Fruit fly (Drosophila melanogaster) whole organism, embryonic: Measurements from ENCODE around the gene CG7519.

Experiments used
- Antp ChIP-seq: fragments of 200-800 bp; sonication (Bioruptor generic); optimal IDR thresholded peaks from 3 replicates; lab custom pipeline; 2016; ENCODE audit warnings: missing biosample characterization, missing genetic modification characterization
- CG10267 ChIP-seq: fragments of 200-800 bp; sonication (Bioruptor generic); optimal IDR thresholded peaks from 2 replicates; lab custom pipeline; 2018; ENCODE audit warnings: missing biosample characterization, mild to moderate bottlenecking, missing genetic modification characterization, moderate library complexity
- CG11456 ChIP-seq: fragments of 200-800 bp; sonication (Bioruptor generic); IDR thresholded peaks from 3 replicates; pipeline ENCODE4 v1.3.6; 2022; ENCODE audit warnings: missing biosample characterization, missing genetic modification characterization
- CG11695 ChIP-seq: fragments of 200-800 bp; sonication (Bioruptor generic); IDR thresholded peaks from 3 replicates; pipeline ENCODE4 v1.3.6; 2022; ENCODE audit warnings: missing biosample characterization, missing genetic modification characterization
- CG12942 ChIP-seq: fragments of 200-800 bp; sonication (Bioruptor generic); optimal IDR thresholded peaks from 3 replicates; lab custom pipeline; 2016; ENCODE audit warnings: missing biosample characterization, missing genetic modification characterization
- CG13775 ChIP-seq: fragments of 200-800 bp; sonication (Bioruptor generic); optimal IDR thresholded peaks from 3 replicates; lab custom pipeline; 2017; ENCODE audit warnings: missing biosample characterization, mild to moderate bottlenecking, missing genetic modification characterization
- CG14965 ChIP-seq: fragments of 200-800 bp; sonication (Bioruptor generic); optimal IDR thresholded peaks from 2 replicates; lab custom pipeline; 2016; ENCODE audit warnings: missing biosample characterization, missing genetic modification characterization, borderline replicate concordance
- CG1603 ChIP-seq: fragments of 200-800 bp; sonication (Bioruptor generic); optimal IDR thresholded peaks from 2 replicates; lab custom pipeline; 2019; ENCODE audit warnings: missing biosample characterization, mild to moderate bottlenecking, missing genetic modification characterization, moderate library complexity
- CG1647 ChIP-seq: fragments of 200-800 bp; sonication (Bioruptor generic); optimal IDR thresholded peaks from 3 replicates; lab custom pipeline; 2016; ENCODE audit warnings: missing biosample characterization, missing genetic modification characterization
- CG31365 ChIP-seq: fragments of 200-800 bp; sonication (Bioruptor generic); optimal IDR thresholded peaks from 2 replicates; lab custom pipeline; 2018; ENCODE audit warnings: missing biosample characterization, mild to moderate bottlenecking, missing genetic modification characterization
- CG3281 ChIP-seq: fragments of 200-800 bp; sonication (Bioruptor generic); optimal IDR thresholded peaks from 3 replicates; lab custom pipeline; 2017; ENCODE audit warnings: missing biosample characterization, mild to moderate bottlenecking, missing genetic modification characterization
- CG3407 ChIP-seq: fragments of 200-800 bp; sonication (Bioruptor generic); optimal IDR thresholded peaks from 2 replicates; lab custom pipeline; 2018; ENCODE audit warnings: missing biosample characterization, mild to moderate bottlenecking, missing genetic modification characterization
- CG34224 ChIP-seq: fragments of 200-800 bp; sonication (Bioruptor generic); IDR thresholded peaks from 3 replicates; pipeline ENCODE4 v1.3.6; 2022; ENCODE audit warnings: missing biosample characterization, missing genetic modification characterization; ENCODE audit not compliant: partially characterized antibody
- CG42726 ChIP-seq: fragments of 200-800 bp; sonication (Bioruptor generic); IDR thresholded peaks from 2 replicates; pipeline ENCODE4 v1.3.6; 2022; ENCODE audit warnings: missing biosample characterization, missing genetic modification characterization; ENCODE audit not compliant: partially characterized antibody
- CG6254 ChIP-seq: fragments of 200-800 bp; sonication (Bioruptor generic); optimal IDR thresholded peaks from 3 replicates; lab custom pipeline; 2017; ENCODE audit warnings: mild to moderate bottlenecking, missing biosample characterization, missing genetic modification reagents, missing genetic modification characterization
- CG7745 ChIP-seq: fragments of 200-800 bp; sonication (Bioruptor generic); optimal IDR thresholded peaks from 2 replicates; lab custom pipeline; 2018; ENCODE audit warnings: missing biosample characterization, mild to moderate bottlenecking, missing genetic modification characterization, moderate library complexity
- CG8089 ChIP-seq: fragments of 200-800 bp; sonication (Bioruptor generic); optimal IDR thresholded peaks from 3 replicates; lab custom pipeline; 2016; ENCODE audit warnings: missing biosample characterization, missing genetic modification characterization
- CG8478 ChIP-seq: fragments of >200 bp; optimal IDR thresholded peaks from 2 replicates; lab custom pipeline; 2018
- CG9932 ChIP-seq: fragments of 200-800 bp; sonication (Bioruptor generic); IDR thresholded peaks from 2 replicates; pipeline ENCODE4 v1.3.6; 2022; ENCODE audit warnings: missing biosample characterization, missing genetic modification characterization
- Camta ChIP-seq: fragments of 200-800 bp; sonication (Bioruptor generic); optimal IDR thresholded peaks from 2 replicates; lab custom pipeline; 2016; ENCODE audit warnings: missing biosample characterization, missing genetic modification characterization
- CrebB ChIP-seq: fragments of 200-800 bp; sonication (Bioruptor generic); optimal IDR thresholded peaks from 3 replicates; lab custom pipeline; 2018; ENCODE audit warnings: missing biosample characterization, mild to moderate bottlenecking, missing genetic modification characterization
- D19B ChIP-seq: fragments of 200-800 bp; sonication (Bioruptor generic); optimal IDR thresholded peaks from 2 replicates; lab custom pipeline; 2017; ENCODE audit warnings: missing biosample characterization, mild to moderate bottlenecking, missing genetic modification characterization
- Fer2 ChIP-seq: fragments of 200-800 bp; sonication (Bioruptor generic); optimal IDR thresholded peaks from 2 replicates; lab custom pipeline; 2018; ENCODE audit warnings: missing biosample characterization, mild to moderate bottlenecking, missing genetic modification characterization, moderate library complexity
- H2.0 ChIP-seq: fragments of 200-800 bp; sonication (Bioruptor generic); IDR thresholded peaks from 2 replicates; pipeline ENCODE4 v1.3.6; 2022; ENCODE audit warnings: missing biosample characterization, missing genetic modification characterization
- Hmx ChIP-seq: fragments of 200-800 bp; sonication (Bioruptor generic); optimal IDR thresholded peaks from 2 replicates; lab custom pipeline; 2016; ENCODE audit warnings: missing biosample characterization, missing genetic modification characterization
- Hsf ChIP-seq: fragments of 200-800 bp; sonication (Bioruptor generic); optimal IDR thresholded peaks from 3 replicates; lab custom pipeline; 2016; ENCODE audit warnings: missing biosample characterization, missing genetic modification characterization
- Med ChIP-seq: fragments of 200-800 bp; sonication (Bioruptor generic); peaks from one replicate; lab custom pipeline; 2016; ENCODE audit warnings: missing biosample characterization, missing genetic modification characterization, mild to moderate bottlenecking, inconsistent platforms, moderate library complexity
- Ptx1 ChIP-seq: fragments of 200-800 bp; sonication (Bioruptor generic); IDR thresholded peaks from 2 replicates; pipeline ENCODE4 v1.3.6; 2022; ENCODE audit warnings: missing biosample characterization, missing genetic modification characterization
- Scr ChIP-seq: fragments of 200-800 bp; sonication (Bioruptor generic); IDR thresholded peaks from 2 replicates; pipeline ENCODE4 v1.3.6; 2022; ENCODE audit warnings: missing biosample characterization, missing genetic modification characterization; ENCODE audit not compliant: partially characterized antibody
- Sox102F ChIP-seq: fragments of 200-800 bp; sonication (Bioruptor generic); optimal IDR thresholded peaks from 2 replicates; lab custom pipeline; 2018; ENCODE audit warnings: missing biosample characterization, mild to moderate bottlenecking, missing genetic modification characterization, moderate library complexity
- Spps ChIP-seq: fragments of 200-800 bp; sonication (Bioruptor generic); optimal IDR thresholded peaks from 2 replicates; lab custom pipeline; 2018; ENCODE audit warnings: missing biosample characterization, mild to moderate bottlenecking, missing genetic modification characterization
- Sry-δ ChIP-seq: fragments of 200-800 bp; sonication (Bioruptor generic); optimal IDR thresholded peaks from 2 replicates; lab custom pipeline; 2016; ENCODE audit warnings: missing biosample characterization, missing genetic modification characterization
- Ssrp ChIP-seq: fragments of 200-800 bp; sonication (Bioruptor generic); optimal IDR thresholded peaks from 2 replicates; lab custom pipeline; 2018; ENCODE audit warnings: missing biosample characterization, mild to moderate bottlenecking, missing genetic modification characterization, moderate library complexity
- Stat92E ChIP-seq, 3 experiments: fragments of >200 bp in 2 of 3; fragments of 200-800 bp in 1 of 3; sonication (Bioruptor generic) in 1 of 3; optimal IDR thresholded peaks; 2 replicates each; lab custom pipeline; 2017 to 2019; ENCODE audit warnings: missing biosample characterization in 3 of 3, missing genetic modification characterization in 3 of 3, mild to moderate bottlenecking in 1 of 3, moderate library complexity in 1 of 3
- al ChIP-seq: fragments of 200-800 bp; sonication (Bioruptor generic); IDR thresholded peaks from 2 replicates; pipeline ENCODE4 v1.3.6; 2022; ENCODE audit warnings: missing biosample characterization, missing genetic modification characterization
- ara ChIP-seq: fragments of 200-800 bp; sonication (Bioruptor generic); IDR thresholded peaks from 2 replicates; pipeline ENCODE4 v1.3.6; 2022; ENCODE audit warnings: missing biosample characterization, missing genetic modification characterization
- ash1 ChIP-seq: fragments of 200-800 bp; sonication (Bioruptor generic); optimal IDR thresholded peaks from 2 replicates; lab custom pipeline; 2018; ENCODE audit warnings: missing biosample characterization, mild to moderate bottlenecking, missing genetic modification characterization
- bcd ChIP-seq: fragments of 200-800 bp; sonication (Bioruptor generic); optimal IDR thresholded peaks from 2 replicates; lab custom pipeline; 2017; ENCODE audit warnings: missing biosample characterization, mild to moderate bottlenecking, missing genetic modification characterization
- cad ChIP-seq: fragments of >200 bp; optimal IDR thresholded peaks from 2 replicates; lab custom pipeline; 2017; ENCODE audit warnings: missing biosample characterization, missing genetic modification characterization
- chinmo ChIP-seq: fragments of 200-800 bp; sonication (Bioruptor generic); IDR thresholded peaks from 4 replicates; pipeline ENCODE4 v1.3.6; 2022; ENCODE audit warnings: missing biosample characterization, missing genetic modification characterization; ENCODE audit not compliant: partially characterized antibody
- dmrt11E ChIP-seq: fragments of 200-800 bp; sonication (Bioruptor generic); optimal IDR thresholded peaks from 3 replicates; lab custom pipeline; 2018; ENCODE audit warnings: missing biosample characterization, mild to moderate bottlenecking, missing genetic modification characterization, moderate library complexity
- gt ChIP-seq: fragments of 200-800 bp; sonication (Bioruptor generic); IDR thresholded peaks from 2 replicates; pipeline ENCODE4 v1.3.6; 2022; ENCODE audit warnings: missing biosample characterization, missing genetic modification characterization
- hth ChIP-seq: fragments of >200 bp; optimal IDR thresholded peaks from 2 replicates; lab custom pipeline; 2017; ENCODE audit warnings: inconsistent platforms
- insv ChIP-seq, 2 experiments: fragments of 200-800 bp; sonication (Bioruptor generic); optimal IDR thresholded peaks; 3 replicates each; lab custom pipeline; 2016 to 2018; ENCODE audit warnings: missing biosample characterization in 2 of 2, missing genetic modification characterization in 2 of 2
- kay ChIP-seq: fragments of 200-800 bp; sonication (Bioruptor generic); optimal IDR thresholded peaks from 2 replicates; lab custom pipeline; 2016; ENCODE audit warnings: missing biosample characterization, missing genetic modification characterization
- knrl ChIP-seq: fragments of 200-800 bp; sonication (Bioruptor generic); IDR thresholded peaks from 3 replicates; pipeline ENCODE4 v1.3.6; 2022; ENCODE audit warnings: missing biosample characterization, missing genetic modification characterization; ENCODE audit not compliant: partially characterized antibody
- lov ChIP-seq, 2 experiments: fragments of 200-800 bp in 1 of 2; fragments of >200 bp in 1 of 2; sonication (Bioruptor generic) in 1 of 2; IDR thresholded peaks in 1 of 2; optimal IDR thresholded peaks in 1 of 2; 2 replicates in 1 of 2; 3 replicates in 1 of 2; pipeline versions ENCODE4 v1.3.6 to Lab custom; 2017 to 2022; ENCODE audit warnings: missing biosample characterization in 1 of 2, missing genetic modification characterization in 1 of 2
- mam ChIP-seq: fragments of 200-800 bp; sonication (Bioruptor generic); optimal IDR thresholded peaks from 3 replicates; lab custom pipeline; 2016; ENCODE audit warnings: missing biosample characterization, missing genetic modification characterization
- nau ChIP-seq: fragments of 200-800 bp; sonication (Bioruptor generic); optimal IDR thresholded peaks from 3 replicates; lab custom pipeline; 2017; ENCODE audit warnings: missing biosample characterization, mild to moderate bottlenecking, missing genetic modification characterization, missing genetic modification reagents
- nom ChIP-seq: fragments of 200-800 bp; sonication (Bioruptor generic); optimal IDR thresholded peaks from 2 replicates; lab custom pipeline; 2017; ENCODE audit warnings: missing biosample characterization, missing genetic modification characterization, mild to moderate bottlenecking, moderate library complexity, missing genetic modification reagents
- rib ChIP-seq: fragments of 200-800 bp; sonication (Bioruptor generic); IDR thresholded peaks from 2 replicates; pipeline ENCODE4 v1.3.6; 2022; ENCODE audit warnings: missing biosample characterization, missing genetic modification characterization

The CG7519 gene

dm6 chr3L:21453623-21454022 lies 39.3 kb upstream of the CG7519 start (continued):
- TF ChIP-seq gt (GFP tag; lab: Robert Waterston, UW) (no peak), CG11695 (GFP tag; lab: Robert Waterston, UW) (no peak), CG3407 (peak; percentile 66), kay (peak; percentile 29), ara (GFP tag; lab: Robert Waterston, UW) (peak; percentile 74; the same call in 1 of the 2 replicates), nau (GFP tag; lab: Kevin White, UChicago) (no peak), CG9932 (no peak), CG12942 (GFP tag; lab: Kevin White, UChicago) (no peak), Spps (peak; percentile 71), CG14965 (no peak), al (GFP tag; lab: Robert Waterston, UW) (no peak), CG1647 (GFP tag; lab: Kevin White, UChicago) (no peak), Sox102F (peak; percentile 50), rib (GFP tag; lab: Robert Waterston, UW) (no peak), bcd (peak; percentile 41), CrebB (no peak), CG7745 (peak; percentile 21), dmrt11E (peak; percentile 86), chinmo (GFP tag; lab: Robert Waterston, UW) (no peak), D19B (GFP tag; lab: Kevin White, UChicago) (no peak), CG1603 (tag; lab: Kevin White, UChicago) (peak; percentile 83), Antp (GFP tag; lab: Kevin White, UChicago) (peak; percentile 65), Med (GFP tag; lab: Kevin White, UChicago) (peak; percentile 86), H2.0 (GFP tag; lab: Robert Waterston, UW) (peak; percentile 38), nom (GFP tag; lab: Kevin White, UChicago) (peak; percentile 8), cad (GFP tag; lab: Kevin White, UChicago) (no peak), Ptx1 (GFP tag; lab: Robert Waterston, UW) (peak; percentile 56), CG34224 (GFP tag; lab: Robert Waterston, UW) (no peak), insv (GFP tag; optimal IDR thresholded peaks at IDR 0.05; lab: Kevin White, UChicago) (no peak), CG13775 (GFP tag; lab: Kevin White, UChicago) (peak; percentile 48), CG8478 (no peak), Scr (GFP tag; lab: Robert Waterston, UW) (no peak), Fer2 (no peak), knrl (GFP tag; lab: Robert Waterston, UW) (no peak), CG42726 (no peak), ash1 (no peak), CG11456 (GFP tag; lab: Robert Waterston, UW) (no peak), Hmx (GFP tag; lab: Kevin White, UChicago) (no peak), mam (GFP tag; lab: Kevin White, UChicago) (no peak), Sry-δ (GFP tag; lab: Kevin White, UChicago) (no peak), Hsf (GFP tag; lab: Kevin White, UChicago) (peak; percentile 57), Ssrp (peak; percentile 62), CG8089 (GFP tag; lab: Kevin White, UChicago) (peak; percentile 45), hth (lab: Kevin White, UChicago) (no peak), Camta (GFP tag; lab: Kevin White, UChicago) (peak; percentile 9), lov (optimal IDR thresholded peaks at IDR 0.05; lab: Kevin White, UChicago) (no peak), lov (GFP tag; IDR thresholded peaks at IDR 0.05; lab: Robert Waterston, UW) (no peak), CG31365 (tag; lab: Kevin White, UChicago) (no peak), CG10267 (tag; lab: Kevin White, UChicago) (peak; percentile 77), Stat92E (GFP tag; optimal IDR thresholded peaks at IDR 0.05; lab: Kevin White, UChicago) (no peak), CG6254 (GFP tag; lab: Kevin White, UChicago) (peak; percentile 58), CG3281 (GFP tag; lab: Kevin White, UChicago) (no peak)
